Fruit fly (Drosophila melanogaster): ENCODE results near the gene N.

The N gene

DNA sequence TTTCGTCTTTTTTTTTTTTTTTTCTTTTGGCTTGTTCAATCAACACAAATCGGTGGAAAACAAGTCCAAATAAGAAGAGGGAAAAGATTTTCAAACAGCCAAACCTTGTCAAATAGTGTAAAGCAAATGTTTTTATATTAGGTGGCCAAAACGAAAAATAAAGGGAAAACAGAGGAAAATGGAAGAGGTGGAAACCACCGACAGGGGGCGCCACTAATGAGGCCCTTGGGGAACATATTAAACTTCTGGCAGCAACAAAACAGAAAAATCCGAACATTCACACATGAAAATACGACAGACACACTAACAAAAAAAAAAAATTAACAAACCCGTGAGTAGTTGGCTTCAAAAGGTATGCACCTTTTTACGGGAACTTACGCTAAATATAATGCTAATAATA is 57.6 kb downstream of the N start:
- TF ChIP-seq Mnt (GFP tag; optimal IDR thresholded peaks at IDR 0.05) (no peak), CG7045 (GFP tag; optimal IDR thresholded peaks at IDR 0.05) (no peak), kay (GFP tag; ENCODE audit: borderline replicate concordance) (no peak), bab1 (GFP tag; optimal IDR thresholded peaks at IDR 0.05) (no peak), Crg-1 (GFP tag; optimal IDR thresholded peaks at IDR 0.05) (no peak), toe (GFP tag; optimal IDR thresholded peaks at IDR 0.05) (no peak), CG12768 (GFP tag; optimal IDR thresholded peaks at IDR 0.05) (no peak), Clk (GFP tag; optimal IDR thresholded peaks at IDR 0.05) (no peak), tj (GFP tag; optimal IDR thresholded peaks at IDR 0.05) (no peak), Hr96 (GFP tag; optimal IDR thresholded peaks at IDR 0.05) (no peak), CG1620 (GFP tag; optimal IDR thresholded peaks at IDR 0.05) (no peak), CG7101 (tag; optimal IDR thresholded peaks at IDR 0.05) (no peak)

- TF ChIP-seq toe (GFP tag; optimal IDR thresholded peaks at IDR 0.05) (no peak), tj (GFP tag; optimal IDR thresholded peaks at IDR 0.05) (no peak), Crg-1 (GFP tag; optimal IDR thresholded peaks at IDR 0.05) (no peak), CG11617 (GFP tag; optimal IDR thresholded peaks at IDR 0.05) (no peak), CG5204 (GFP tag; optimal IDR thresholded peaks at IDR 0.05) (no peak), pad (GFP tag; optimal IDR thresholded peaks at IDR 0.05) (no peak), kay (GFP tag; ENCODE audit: borderline replicate concordance) (no peak)
These were observed 59.1 kb downstream of the N start for dm6 chrX:3193774-3194173.

dm6 chrX:3205887-3206794 is 71.5 kb downstream of the N start:
- TF ChIP-seq CG7045 (GFP tag; optimal IDR thresholded peaks at IDR 0.05) = peak; percentile 6
- peak; percentile 29 for TF ChIP-seq CG14711 (tag; optimal IDR thresholded peaks at IDR 0.05)
- peak; percentile 15 for TF ChIP-seq CG7101 (tag; optimal IDR thresholded peaks at IDR 0.05)
- peak; percentile 11 for TF ChIP-seq CG5204 (GFP tag; optimal IDR thresholded peaks at IDR 0.05)
- TF ChIP-seq CG33017 (tag; optimal IDR thresholded peaks at IDR 0.05) = no peak
